Worm (Caenorhabditis elegans) whole organism, L3 larva: ENCODE results near the gene srxa-10.
A peak's percentile ranks its signal among the peaks of the same experiment; 100 is the strongest.

Experiments
- R02D3.7 ChIP-seq: fragments of 150-350 bp; optimal IDR thresholded peaks from 2 replicates; lab custom pipeline; 2014; ENCODE audit warnings: missing biosample characterization, missing genetic modification characterization
- ZK546.5 ChIP-seq: sonication (generic microtip); optimal IDR thresholded peaks from 2 replicates; lab custom pipeline; 2017; ENCODE audit warnings: missing biosample characterization, missing genetic modification characterization
- aly-2 ChIP-seq: fragments of 150-350 bp; optimal IDR thresholded peaks from 2 replicates; lab custom pipeline; 2014; ENCODE audit warnings: missing biosample characterization, missing genetic modification characterization
- ama-1 ChIP-seq: fragments of 150-350 bp; optimal IDR thresholded peaks from 2 replicates; lab custom pipeline; 2018
- ceh-16 ChIP-seq: sonication (generic microtip); optimal IDR thresholded peaks from 2 replicates; lab custom pipeline; 2017; ENCODE audit warnings: missing biosample characterization, missing genetic modification characterization
- ceh-28 ChIP-seq: fragments of 150-350 bp; optimal IDR thresholded peaks from 2 replicates; lab custom pipeline; 2014; ENCODE audit warnings: missing biosample characterization, missing genetic modification reagents, missing genetic modification characterization
- ceh-82 ChIP-seq: fragments of 150-350 bp; optimal IDR thresholded peaks from 2 replicates; lab custom pipeline; 2014; ENCODE audit warnings: missing biosample characterization, missing genetic modification characterization
- ceh-9 ChIP-seq: sonication (generic microtip); optimal IDR thresholded peaks from 2 replicates; lab custom pipeline; 2018; ENCODE audit warnings: missing biosample characterization, missing genetic modification characterization
- daf-12 ChIP-seq: fragments of 150-350 bp; optimal IDR thresholded peaks from 2 replicates; lab custom pipeline; 2014; ENCODE audit warnings: missing biosample characterization, missing genetic modification reagents, missing genetic modification characterization
- egl-27 ChIP-seq: sonication (generic microtip); optimal IDR thresholded peaks from 4 replicates; lab custom pipeline; 2017; ENCODE audit warnings: missing biosample characterization, missing genetic modification reagents, missing genetic modification characterization
- egl-5 ChIP-seq: fragments of 150-350 bp; optimal IDR thresholded peaks from 2 replicates; lab custom pipeline; 2017; ENCODE audit warnings: missing biosample characterization, missing genetic modification reagents, missing genetic modification characterization, inconsistent platforms
- elt-1 ChIP-seq: fragments of 150-350 bp; optimal IDR thresholded peaks from 2 replicates; lab custom pipeline; 2014; ENCODE audit warnings: missing biosample characterization, missing genetic modification characterization
- elt-2 ChIP-seq: sonication (generic microtip); optimal IDR thresholded peaks from 2 replicates; lab custom pipeline; 2016; ENCODE audit warnings: missing genetic modification reagents, mild to moderate bottlenecking, missing genetic modification characterization, missing compliant biosample characterization
- elt-3 ChIP-seq, 3 experiments: fragments of 150-350 bp in 1 of 3; sonication (generic microtip) in 2 of 3; optimal IDR thresholded peaks; 2 replicates in 2 of 3; 4 replicates in 1 of 3; lab custom pipeline; 2014 to 2017; ENCODE audit warnings: missing biosample characterization in 3 of 3, missing genetic modification characterization in 3 of 3
- eor-1 ChIP-seq, 2 experiments: fragments of 150-350 bp; optimal IDR thresholded peaks; 2 replicates each; lab custom pipeline; 2014 to 2018; ENCODE audit warnings: missing biosample characterization in 2 of 2, missing genetic modification characterization in 2 of 2
- fkh-10 ChIP-seq: sonication (generic microtip); optimal IDR thresholded peaks from 2 replicates; lab custom pipeline; 2017; ENCODE audit warnings: missing biosample characterization, missing genetic modification reagents, missing genetic modification characterization
- fkh-2 ChIP-seq: fragments of 150-350 bp; optimal IDR thresholded peaks from 2 replicates; lab custom pipeline; 2014; ENCODE audit warnings: missing biosample characterization, missing genetic modification reagents, missing genetic modification characterization
- fos-1 ChIP-seq: fragments of 150-350 bp; optimal IDR thresholded peaks from 2 replicates; lab custom pipeline; 2014; ENCODE audit warnings: missing biosample characterization, missing genetic modification characterization
- hmg-11 ChIP-seq: sonication (generic microtip); optimal IDR thresholded peaks from 2 replicates; lab custom pipeline; 2016; ENCODE audit warnings: missing genetic modification characterization, missing compliant biosample characterization
- jun-1 ChIP-seq: fragments of 150-350 bp; optimal IDR thresholded peaks from 2 replicates; lab custom pipeline; 2014; ENCODE audit warnings: missing biosample characterization, missing genetic modification reagents, missing genetic modification characterization
- lin-15B ChIP-seq: fragments of 150-350 bp; optimal IDR thresholded peaks from 2 replicates; lab custom pipeline; 2014; ENCODE audit warnings: missing biosample characterization, missing genetic modification characterization
- lin-39 ChIP-seq: fragments of 150-350 bp; optimal IDR thresholded peaks from 2 replicates; lab custom pipeline; 2018; ENCODE audit warnings: missing biosample characterization, missing genetic modification reagents, missing genetic modification characterization
- lsy-12 ChIP-seq: sonication (generic microtip); optimal IDR thresholded peaks from 2 replicates; lab custom pipeline; 2016; ENCODE audit warnings: mild to moderate bottlenecking, missing genetic modification characterization, missing compliant biosample characterization
- mdl-1 ChIP-seq: fragments of 150-350 bp; optimal IDR thresholded peaks from 2 replicates; lab custom pipeline; 2014; ENCODE audit warnings: missing biosample characterization, missing genetic modification characterization
- mml-1 ChIP-seq: fragments of 150-350 bp; sonication (generic microtip); optimal IDR thresholded peaks from 3 replicates; lab custom pipeline; 2014; ENCODE audit warnings: missing biosample characterization, missing genetic modification characterization
- nfya-1 ChIP-seq: sonication (generic microtip); optimal IDR thresholded peaks from 2 replicates; lab custom pipeline; 2017; ENCODE audit warnings: missing genetic modification characterization, mild to moderate bottlenecking, missing compliant biosample characterization, antibody characterized with exemption, moderate library complexity; ENCODE audit not compliant: insufficient read depth
- nhr-11 ChIP-seq: fragments of 150-350 bp; optimal IDR thresholded peaks from 2 replicates; lab custom pipeline; 2014; ENCODE audit warnings: missing biosample characterization, missing genetic modification characterization
- nhr-12 ChIP-seq: fragments of 150-350 bp; optimal IDR thresholded peaks from 2 replicates; lab custom pipeline; 2014; ENCODE audit warnings: missing biosample characterization, missing genetic modification characterization
- nhr-23 ChIP-seq: fragments of 150-350 bp; optimal IDR thresholded peaks from 2 replicates; lab custom pipeline; 2014; ENCODE audit warnings: missing biosample characterization, missing genetic modification reagents, missing genetic modification characterization
- nhr-237 ChIP-seq: fragments of 150-350 bp; optimal IDR thresholded peaks from 2 replicates; lab custom pipeline; 2014; ENCODE audit warnings: missing biosample characterization, missing genetic modification characterization
- nhr-25 ChIP-seq: sonication (generic microtip); optimal IDR thresholded peaks from 2 replicates; lab custom pipeline; 2017; ENCODE audit warnings: missing biosample characterization, missing genetic modification characterization
- nhr-28 ChIP-seq: fragments of 150-350 bp; optimal IDR thresholded peaks from 2 replicates; lab custom pipeline; 2014; ENCODE audit warnings: missing biosample characterization, missing genetic modification characterization
- nhr-43 ChIP-seq: sonication (generic microtip); optimal IDR thresholded peaks from 2 replicates; lab custom pipeline; 2016; ENCODE audit warnings: mild to moderate bottlenecking, missing genetic modification characterization, missing compliant biosample characterization; ENCODE audit not compliant: poor library complexity, severe bottlenecking
- nhr-67 ChIP-seq: fragments of 150-350 bp; optimal IDR thresholded peaks from 2 replicates; lab custom pipeline; 2014; ENCODE audit warnings: missing biosample characterization, missing genetic modification characterization
- nhr-76 ChIP-seq: fragments of 150-350 bp; sonication (generic microtip); optimal IDR thresholded peaks from 5 replicates; lab custom pipeline; 2014; ENCODE audit warnings: missing biosample characterization, missing genetic modification characterization
- nhr-77 ChIP-seq: fragments of 150-350 bp; optimal IDR thresholded peaks from 2 replicates; lab custom pipeline; 2014; ENCODE audit warnings: missing biosample characterization, missing genetic modification characterization
- pha-4 ChIP-seq: fragments of 150-350 bp; optimal IDR thresholded peaks from 2 replicates; lab custom pipeline; 2014; ENCODE audit warnings: missing biosample characterization, missing genetic modification reagents, missing genetic modification characterization
- pqm-1 ChIP-seq: fragments of 150-350 bp; optimal IDR thresholded peaks from 2 replicates; lab custom pipeline; 2017; ENCODE audit warnings: missing biosample characterization, missing genetic modification characterization, inconsistent platforms
- sea-2 ChIP-seq: fragments of 150-350 bp; sonication (generic microtip); optimal IDR thresholded peaks from 4 replicates; lab custom pipeline; 2014; ENCODE audit warnings: missing biosample characterization, missing genetic modification reagents, missing genetic modification characterization
- skn-1 ChIP-seq: fragments of 150-350 bp; optimal IDR thresholded peaks from 2 replicates; lab custom pipeline; 2014; ENCODE audit warnings: missing biosample characterization, missing genetic modification characterization
- snpc-4 ChIP-seq: fragments of 150-350 bp; optimal IDR thresholded peaks from 2 replicates; lab custom pipeline; 2014; ENCODE audit warnings: missing biosample characterization, missing genetic modification characterization
- tbx-2 ChIP-seq: sonication (generic microtip); optimal IDR thresholded peaks from 2 replicates; lab custom pipeline; 2016; ENCODE audit warnings: mild to moderate bottlenecking, missing genetic modification characterization, missing compliant biosample characterization
- unc-39 ChIP-seq: sonication (generic microtip); optimal IDR thresholded peaks from 4 replicates; lab custom pipeline; 2017; ENCODE audit warnings: missing biosample characterization, missing genetic modification characterization
- unc-62 ChIP-seq: fragments of 150-350 bp; sonication (generic microtip); optimal IDR thresholded peaks from 4 replicates; lab custom pipeline; 2014; ENCODE audit warnings: missing biosample characterization, missing genetic modification reagents, missing genetic modification characterization
- zag-1 ChIP-seq: fragments of 150-350 bp; optimal IDR thresholded peaks from 2 replicates; lab custom pipeline; 2014; ENCODE audit warnings: missing biosample characterization, missing genetic modification characterization
- ztf-11 ChIP-seq: fragments of 150-350 bp; optimal IDR thresholded peaks from 2 replicates; lab custom pipeline; 2014; ENCODE audit warnings: missing biosample characterization, missing genetic modification characterization
- ztf-4 ChIP-seq: fragments of 150-350 bp; optimal IDR thresholded peaks from 2 replicates; lab custom pipeline; 2014; ENCODE audit warnings: missing biosample characterization, missing genetic modification characterization

srxa-10 gene

ce11 chrIII:9782011-9782436, 14.3 kb downstream of the srxa-10 start, which contains the start of gene vha-2:
vha-2 (plus strand) TSS chrIII:9782164.
- TF ChIP-seq nhr-11 (no peak), hmg-11 (tag; lab: Kevin White, UChicago) (no peak), elt-1 (tag; lab: Kevin White, UChicago) (no peak), ceh-9 (tag; lab: Kevin White, UChicago) (no peak), elt-2 (peak; percentile 15), nhr-76 (no peak), unc-62 (GFP tag; lab: Kevin White, UChicago) (no peak), nhr-43 (tag; lab: Kevin White, UChicago) (peak; percentile 37), daf-12 (tag; lab: Kevin White, UChicago) (no peak), nhr-25 (no peak), unc-39 (tag; lab: Kevin White, UChicago) (no peak), nhr-237 (tag; lab: Kevin White, UChicago) (no peak), zag-1 (tag; lab: Kevin White, UChicago) (no peak), ama-1 (lab: Kevin White, UChicago) (peak; percentile 75), snpc-4 (tag; lab: Kevin White, UChicago) (no peak), nhr-67 (tag; lab: Kevin White, UChicago) (no peak), R02D3.7 (no peak), mdl-1 (no peak), aly-2 (tag; lab: Kevin White, UChicago) (no peak), nhr-77 (tag; lab: Kevin White, UChicago) (no peak), nhr-12 (tag; lab: Kevin White, UChicago) (no peak), ztf-11 (tag; lab: Kevin White, UChicago) (no peak), fkh-10 (no peak), lin-15B (tag; lab: Kevin White, UChicago) (no peak)

- TF ChIP-seq aly-2 (tag; lab: Kevin White, UChicago), result no peak
- TF ChIP-seq zag-1 (tag; lab: Kevin White, UChicago), result no peak
- TF ChIP-seq ZK546.5 (tag; lab: Kevin White, UChicago), result peak; percentile 3
- TF ChIP-seq lin-39, result peak; percentile 80
- TF ChIP-seq ceh-16 (tag; lab: Kevin White, UChicago), result no peak
- no peak for TF ChIP-seq elt-1 (tag; lab: Kevin White, UChicago)
- peak; percentile 59 for TF ChIP-seq R02D3.7
- TF ChIP-seq lsy-12 (tag; lab: Kevin White, UChicago), result peak; percentile 80
- TF ChIP-seq nhr-11, result no peak
- peak; percentile 80 for TF ChIP-seq fos-1 (tag; lab: Kevin White, UChicago)
- peak; percentile 58 for TF ChIP-seq nhr-43 (tag; lab: Kevin White, UChicago)
- TF ChIP-seq nhr-12 (tag; lab: Kevin White, UChicago), result no peak
- no peak for TF ChIP-seq nhr-76
- TF ChIP-seq skn-1 (tag; lab: Kevin White, UChicago), result peak; percentile 75
- TF ChIP-seq fkh-2 (tag; lab: Kevin White, UChicago), result no peak
- peak; percentile 57 for TF ChIP-seq hmg-11 (tag; lab: Kevin White, UChicago)
- TF ChIP-seq nfya-1 (tag; lab: Kevin White, UChicago), result peak; percentile 90
- TF ChIP-seq nhr-67 (tag; lab: Kevin White, UChicago), result no peak
- TF ChIP-seq eor-1 (tag; optimal IDR thresholded peaks at IDR 0.05; lab: Kevin White, UChicago), result no peak
- no peak for TF ChIP-seq ztf-11 (tag; lab: Kevin White, UChicago)
- TF ChIP-seq daf-12 (tag; lab: Kevin White, UChicago), result no peak
- peak; percentile 46 for TF ChIP-seq egl-5
- TF ChIP-seq nhr-237 (tag; lab: Kevin White, UChicago), result no peak
- TF ChIP-seq lin-15B (tag; lab: Kevin White, UChicago), result peak; percentile 98
- TF ChIP-seq unc-62 (GFP tag; lab: Kevin White, UChicago), result peak; percentile 63
- peak; percentile 70 for TF ChIP-seq snpc-4 (tag; lab: Kevin White, UChicago)
- peak; percentile 40 for TF ChIP-seq nhr-77 (tag; lab: Kevin White, UChicago)
- TF ChIP-seq tbx-2, result no peak
- no peak for TF ChIP-seq unc-39 (tag; lab: Kevin White, UChicago)
- TF ChIP-seq nhr-25, result peak; percentile 65
- no peak for TF ChIP-seq sea-2 (GFP tag; lab: Kevin White, UChicago)
- no peak for TF ChIP-seq ceh-9 (tag; lab: Kevin White, UChicago)
- TF ChIP-seq fkh-10, result peak; percentile 16
- no peak for TF ChIP-seq mdl-1
- peak; percentile 73 for TF ChIP-seq nhr-23 (tag; lab: Kevin White, UChicago)
- peak; percentile 52 for TF ChIP-seq ztf-4 (tag; lab: Kevin White, UChicago)
- TF ChIP-seq elt-3 (tag; optimal IDR thresholded peaks at IDR 0.05; lab: Kevin White, UChicago), result peak in 2 of 3 experiments; percentile 23 to 46
- peak; percentile 84 for TF ChIP-seq elt-2
- peak; percentile 94 for TF ChIP-seq pqm-1 (tag; lab: Kevin White, UChicago)
- TF ChIP-seq pha-4, result peak; percentile 92
- no peak for TF ChIP-seq ceh-82 (tag; lab: Kevin White, UChicago)
- TF ChIP-seq nhr-28 (tag; lab: Kevin White, UChicago), result no peak
- peak; percentile 66 for TF ChIP-seq ceh-28 (tag; lab: Kevin White, UChicago)
- TF ChIP-seq mml-1 (tag; lab: Kevin White, UChicago), result no peak
- TF ChIP-seq ama-1 (lab: Kevin White, UChicago), result peak; percentile 74
- no peak for TF ChIP-seq egl-27
- peak; percentile 90 for TF ChIP-seq jun-1 (tag; lab: Kevin White, UChicago)
Measured at ce11 chrIII:9780665-9781304, 15.6 kb downstream of the srxa-10 start, which contains the start of gene vha-1. vha-1 (plus strand) TSS chrIII:9781254.
